Worm (Caenorhabditis elegans): ENCODE measurements around the gene asp-2.

DNA sequence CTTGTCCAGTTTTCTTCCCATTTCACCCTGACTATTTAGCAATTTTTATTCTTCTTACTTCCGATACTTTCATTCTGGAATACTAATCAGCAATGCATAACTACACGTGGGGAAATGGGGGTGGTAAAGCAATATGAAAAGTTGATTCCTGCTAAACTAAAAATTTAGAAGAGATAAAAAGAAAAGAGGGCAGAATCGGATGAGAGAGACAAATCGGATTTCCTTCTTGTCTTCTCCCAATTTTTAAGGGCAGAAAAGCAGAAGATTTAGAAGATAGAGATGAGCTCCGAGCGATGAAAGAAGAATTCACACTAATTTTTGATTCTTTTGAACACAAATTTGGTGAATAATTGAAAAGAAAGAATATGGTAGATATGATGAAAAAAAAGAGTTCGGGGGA is 8.8 kb upstream of the asp-2 start:
- TF ChIP-seq Y22D7AL.16 (tag; optimal IDR thresholded peaks at IDR 0.05) (no peak), hlh-8 (tag; optimal IDR thresholded peaks at IDR 0.05) (no peak), ets-4 (tag; optimal IDR thresholded peaks at IDR 0.05) (no peak), lin-11 (tag; optimal IDR thresholded peaks at IDR 0.05) (no peak), unc-3 (GFP tag; conservative IDR thresholded peaks at IDR 0.05) (no peak), unc-3 (tag; optimal IDR thresholded peaks at IDR 0.05) (no peak)

All from whole organism, late embryonic.